Worm (Caenorhabditis elegans) whole organism, L1 larva: ENCODE results near the gene pst-1.
A peak's percentile ranks its signal among the peaks of the same experiment; 100 is the strongest.

ENCODE experiments used
- C04F5.9 ChIP-seq: sonication (generic microtip); optimal IDR thresholded peaks from 2 replicates; lab custom pipeline; 2016; ENCODE audit warnings: missing genetic modification characterization, missing compliant biosample characterization
- C16A3.4 ChIP-seq: fragments of 150-350 bp; optimal IDR thresholded peaks from 2 replicates; lab custom pipeline; 2014; ENCODE audit warnings: missing biosample characterization, missing genetic modification characterization
- F16B12.6 ChIP-seq: fragments of 150-350 bp; optimal IDR thresholded peaks from 2 replicates; lab custom pipeline; 2014; ENCODE audit warnings: missing biosample characterization, missing genetic modification characterization
- Y116A8C.19 ChIP-seq: sonication (generic microtip); optimal IDR thresholded peaks from 2 replicates; lab custom pipeline; 2016; ENCODE audit warnings: missing compliant biosample characterization, missing genetic modification characterization, borderline replicate concordance
- alr-1 ChIP-seq: fragments of 200-800 bp; sonication (Bioruptor generic); optimal IDR thresholded peaks from 2 replicates; lab custom pipeline; 2018; ENCODE audit warnings: borderline replicate concordance, mild to moderate bottlenecking, missing genetic modification characterization, missing compliant biosample characterization
- blmp-1 ChIP-seq: fragments of 150-350 bp; optimal IDR thresholded peaks from 2 replicates; lab custom pipeline; 2014; ENCODE audit warnings: missing biosample characterization, missing genetic modification characterization
- ceh-63 ChIP-seq: fragments of 200-800 bp; sonication (Bioruptor generic); optimal IDR thresholded peaks from 2 replicates; lab custom pipeline; 2018; ENCODE audit warnings: mild to moderate bottlenecking, missing genetic modification characterization, missing compliant biosample characterization
- ceh-8 ChIP-seq: fragments of 200-800 bp; sonication (Bioruptor generic); optimal IDR thresholded peaks from 2 replicates; lab custom pipeline; 2018; ENCODE audit warnings: mild to moderate bottlenecking, missing genetic modification characterization, moderate library complexity, missing compliant biosample characterization
- ceh-82 ChIP-seq, 3 experiments: fragments of 150-350 bp in 1 of 3; sonication (generic microtip) in 2 of 3; optimal IDR thresholded peaks; 2 replicates each; lab custom pipeline; 2014 to 2017; ENCODE audit warnings: missing biosample characterization in 3 of 3, missing genetic modification characterization in 3 of 3
- ces-1 ChIP-seq: fragments of 150-350 bp; optimal IDR thresholded peaks from 2 replicates; lab custom pipeline; 2014; ENCODE audit warnings: missing biosample characterization, missing genetic modification reagents, missing genetic modification characterization
- dpl-1 ChIP-seq, 3 experiments: fragments of 150-350 bp in 2 of 3; sonication (generic microtip) in 1 of 3; optimal IDR thresholded peaks; 2 replicates each; lab custom pipeline; 2014 to 2017; ENCODE audit warnings: missing biosample characterization in 3 of 3, missing genetic modification characterization in 3 of 3, missing genetic modification reagents in 3 of 3
- dsc-1 ChIP-seq: sonication (generic microtip); optimal IDR thresholded peaks from 2 replicates; lab custom pipeline; 2016; ENCODE audit warnings: mild to moderate bottlenecking, missing genetic modification characterization, missing compliant biosample characterization
- efl-1 ChIP-seq, 4 experiments: fragments of 150-350 bp; optimal IDR thresholded peaks in 3 of 4; peaks in 1 of 4; 1 replicate in 1 of 4; 2 replicates in 3 of 4; lab custom pipeline; 2014; ENCODE audit warnings: missing biosample characterization in 2 of 4, missing genetic modification characterization in 2 of 4, missing genetic modification reagents in 2 of 4
- efl-3 ChIP-seq: fragments of 200-800 bp; sonication (Bioruptor generic); optimal IDR thresholded peaks from 2 replicates; lab custom pipeline; 2018; ENCODE audit warnings: mild to moderate bottlenecking, missing genetic modification characterization, missing compliant biosample characterization
- egl-13 ChIP-seq: sonication (generic microtip); optimal IDR thresholded peaks from 2 replicates; lab custom pipeline; 2016; ENCODE audit warnings: missing genotype, missing genetic modification reagents, missing genetic modification characterization, missing compliant biosample characterization
- elt-3 ChIP-seq, 6 experiments: fragments of 150-350 bp in 1 of 6; sonication (generic microtip); optimal IDR thresholded peaks; 2 replicates each; lab custom pipeline; 2017 to 2018; ENCODE audit warnings: missing biosample characterization in 6 of 6, missing genetic modification characterization in 6 of 6, inconsistent platforms in 1 of 6
- fkh-10 ChIP-seq: sonication (generic microtip); optimal IDR thresholded peaks from 2 replicates; lab custom pipeline; 2017; ENCODE audit warnings: missing biosample characterization, missing genetic modification reagents, missing genetic modification characterization
- irx-1 ChIP-seq: sonication (generic microtip); optimal IDR thresholded peaks from 2 replicates; lab custom pipeline; 2016; ENCODE audit warnings: missing genetic modification characterization, missing compliant biosample characterization
- jun-1 ChIP-seq: fragments of 150-350 bp; optimal IDR thresholded peaks from 2 replicates; lab custom pipeline; 2014; ENCODE audit warnings: missing biosample characterization, missing genetic modification reagents, missing genetic modification characterization
- lin-13 ChIP-seq: fragments of 150-350 bp; optimal IDR thresholded peaks from 2 replicates; lab custom pipeline; 2014; ENCODE audit warnings: missing biosample characterization, missing genetic modification reagents, missing genetic modification characterization
- lin-35 ChIP-seq, 2 experiments: fragments of 150-350 bp; optimal IDR thresholded peaks; 2 replicates each; lab custom pipeline; 2014; ENCODE audit warnings: missing biosample characterization in 2 of 2, missing genetic modification characterization in 2 of 2, missing genetic modification reagents in 2 of 2
- lir-3 ChIP-seq: sonication (generic microtip); optimal IDR thresholded peaks from 2 replicates; lab custom pipeline; 2016; ENCODE audit warnings: mild to moderate bottlenecking, missing genetic modification characterization, moderate library complexity, missing compliant biosample characterization; ENCODE audit not compliant: poor library complexity
- mdl-1 ChIP-seq, 2 experiments: fragments of 150-350 bp; optimal IDR thresholded peaks; 2 replicates each; lab custom pipeline; 2014 to 2017; ENCODE audit warnings: missing biosample characterization in 2 of 2, missing genetic modification characterization in 2 of 2, inconsistent platforms in 1 of 2
- nhr-47 ChIP-seq: sonication (generic microtip); optimal IDR thresholded peaks from 2 replicates; lab custom pipeline; 2016; ENCODE audit warnings: mild to moderate bottlenecking, missing genetic modification characterization, moderate library complexity, missing compliant biosample characterization
- nhr-85 ChIP-seq: sonication (generic microtip); peaks from one replicate; lab custom pipeline; 2016; ENCODE audit warnings: missing genetic modification characterization, inconsistent platforms, missing compliant biosample characterization
- pax-3 ChIP-seq: fragments of 200-800 bp; sonication (Bioruptor generic); optimal IDR thresholded peaks from 2 replicates; lab custom pipeline; 2018; ENCODE audit warnings: mild to moderate bottlenecking, missing genetic modification characterization, moderate library complexity, missing compliant biosample characterization
- rnt-1 ChIP-seq: sonication (generic microtip); optimal IDR thresholded peaks from 2 replicates; lab custom pipeline; 2016; ENCODE audit warnings: mild to moderate bottlenecking, missing genetic modification characterization, moderate library complexity, missing compliant biosample characterization
- snu-23 ChIP-seq: sonication (generic microtip); optimal IDR thresholded peaks from 2 replicates; lab custom pipeline; 2016; ENCODE audit warnings: missing genetic modification characterization, missing compliant biosample characterization
- sox-4 ChIP-seq: sonication (generic microtip); optimal IDR thresholded peaks from 2 replicates; lab custom pipeline; 2016; ENCODE audit warnings: missing genetic modification characterization, missing compliant biosample characterization
- sptf-1 ChIP-seq: fragments of 150-350 bp; optimal IDR thresholded peaks from 2 replicates; lab custom pipeline; 2014; ENCODE audit warnings: missing biosample characterization, missing genetic modification characterization
- sup-37 ChIP-seq: fragments of 200-800 bp; sonication (Bioruptor generic); optimal IDR thresholded peaks from 2 replicates; lab custom pipeline; 2018; ENCODE audit warnings: mild to moderate bottlenecking, missing genetic modification characterization, missing compliant biosample characterization
- swsn-7 ChIP-seq: sonication (generic microtip); optimal IDR thresholded peaks from 2 replicates; lab custom pipeline; 2016; ENCODE audit warnings: missing genetic modification characterization, missing compliant biosample characterization
- tbx-2 ChIP-seq: sonication (generic microtip); optimal IDR thresholded peaks from 2 replicates; lab custom pipeline; 2016; ENCODE audit warnings: missing genetic modification characterization, missing compliant biosample characterization
- unc-130 ChIP-seq: fragments of 150-350 bp; optimal IDR thresholded peaks from 2 replicates; lab custom pipeline; 2017; ENCODE audit warnings: missing biosample characterization, missing genetic modification characterization, inconsistent platforms
- unc-86 ChIP-seq: sonication (generic microtip); optimal IDR thresholded peaks from 2 replicates; lab custom pipeline; 2016; ENCODE audit warnings: missing genetic modification characterization, missing compliant biosample characterization
- vab-15 ChIP-seq: sonication (generic microtip); optimal IDR thresholded peaks from 2 replicates; lab custom pipeline; 2017; ENCODE audit warnings: missing genotype, mild to moderate bottlenecking, missing genetic modification characterization, missing compliant biosample characterization
- zag-1 ChIP-seq: fragments of 150-350 bp; optimal IDR thresholded peaks from 2 replicates; lab custom pipeline; 2014; ENCODE audit warnings: missing biosample characterization, missing genetic modification characterization

Gene pst-1

ce11 chrV:5939503-5940072, 3.7 kb upstream of the pst-1 start, which contains the start of gene syf-3 (continued):
- TF ChIP-seq lin-35 (GFP tag; optimal IDR thresholded peaks at IDR 0.05; lab: Kevin White, UChicago) (peak; percentile 99 to 100), fkh-10 (GFP tag; lab: Kevin White, UChicago) (no peak), mdl-1 (tag; optimal IDR thresholded peaks at IDR 0.05; lab: Kevin White, UChicago) (peak in 1 of 2 experiments; percentile 44), rnt-1 (tag; lab: Kevin White, UChicago) (peak; percentile 87), dpl-1 (GFP tag; optimal IDR thresholded peaks at IDR 0.05; lab: Kevin White, UChicago) (peak; percentile 99 to 100 (median 100)), vab-15 (peak; percentile 25), nhr-85 (tag; lab: Kevin White, UChicago) (peak; percentile 79), unc-86 (tag; lab: Kevin White, UChicago) (peak; percentile 68), egl-13 (tag; lab: Kevin White, UChicago) (no peak), irx-1 (tag; lab: Kevin White, UChicago) (peak; percentile 68), nhr-47 (tag; lab: Kevin White, UChicago) (peak; percentile 84), dsc-1 (tag; lab: Kevin White, UChicago) (peak; percentile 72)

ce11 chrV:5949674-5950149, 6.4 kb downstream of the pst-1 start:
- TF ChIP-seq blmp-1 = peak; percentile 26
- TF ChIP-seq nhr-85 (tag; lab: Kevin White, UChicago) = no peak
- no peak for TF ChIP-seq irx-1 (tag; lab: Kevin White, UChicago)

ce11 chrV:5951133-5951532, 7.9 kb downstream of the pst-1 start, which contains the start of gene M03F8.1:
Gene M03F8.1, plus strand, starts transcription at chrV:5951433.
- TF ChIP-seq ceh-8 (no peak), ceh-82 (tag; optimal IDR thresholded peaks at IDR 0.05; lab: Kevin White, UChicago) (no peak), blmp-1 (peak; percentile 31)

- no peak for TF ChIP-seq fkh-10 (GFP tag; lab: Kevin White, UChicago)
- TF ChIP-seq sptf-1 (tag; lab: Kevin White, UChicago) = no peak
- no peak for TF ChIP-seq C16A3.4 (tag; lab: Kevin White, UChicago)
- TF ChIP-seq vab-15 = no peak
- no peak for TF ChIP-seq F16B12.6 (tag; lab: Kevin White, UChicago)
- TF ChIP-seq lin-13 (GFP tag; lab: Kevin White, UChicago) = no peak
- no peak for TF ChIP-seq lir-3 (tag; lab: Kevin White, UChicago)
- TF ChIP-seq efl-1 (optimal IDR thresholded peaks at IDR 0.05; lab: Kevin White, UChicago) = no peak
- no peak for TF ChIP-seq efl-1 (GFP tag; optimal IDR thresholded peaks at IDR 0.05 in 1 of 2; lab: Kevin White, UChicago)
- no peak for TF ChIP-seq tbx-2 (tag; lab: Kevin White, UChicago)
- TF ChIP-seq snu-23 = no peak
- no peak for TF ChIP-seq jun-1 (tag; lab: Kevin White, UChicago)
- TF ChIP-seq Y116A8C.19 (tag; lab: Kevin White, UChicago) = no peak
- no peak for TF ChIP-seq efl-3 (GFP tag; lab: Kevin White, UChicago)
- no peak for TF ChIP-seq sox-4 (tag; lab: Kevin White, UChicago)
- TF ChIP-seq sup-37 (GFP tag; lab: Kevin White, UChicago) = no peak
Measured at ce11 chrV:5953086-5953485, 9.8 kb downstream of the pst-1 start.

- no peak for TF ChIP-seq unc-130 (tag; lab: Kevin White, UChicago)
- no peak for TF ChIP-seq pax-3 (tag; lab: Kevin White, UChicago)
- no peak for TF ChIP-seq swsn-7 (tag; lab: Kevin White, UChicago)
- no peak for TF ChIP-seq sup-37 (GFP tag; lab: Kevin White, UChicago)
- no peak for TF ChIP-seq ces-1
- no peak for TF ChIP-seq rnt-1 (tag; lab: Kevin White, UChicago)
- no peak for TF ChIP-seq C04F5.9
- no peak for TF ChIP-seq elt-3 (tag; optimal IDR thresholded peaks at IDR 0.05; lab: Kevin White, UChicago)
- TF ChIP-seq alr-1 (tag; lab: Kevin White, UChicago) = no peak
- no peak for TF ChIP-seq zag-1 (tag; lab: Kevin White, UChicago)
- TF ChIP-seq tbx-2 (tag; lab: Kevin White, UChicago) = no peak
- TF ChIP-seq ceh-63 (GFP tag; lab: Kevin White, UChicago) = no peak
Measured at ce11 chrV:5954747-5955146, 11.5 kb downstream of the pst-1 start, which contains the start of gene M03F8.6. Gene M03F8.6, minus strand, starts transcription at chrV:5954847.
